Worm (Caenorhabditis elegans): ENCODE data around the gene ctsa-3.1.

- TF ChIP-seq T22C8.4 (GFP tag; IDR thresholded peaks at IDR 0.05) (no peak), flt-1 (GFP tag; IDR thresholded peaks at IDR 0.05) (no peak), ztf-23 (GFP tag; IDR thresholded peaks at IDR 0.05) (no peak), tab-1 (GFP tag; IDR thresholded peaks at IDR 0.05) (no peak), cog-1 (tag; optimal IDR thresholded peaks at IDR 0.05) (no peak), ref-1 (GFP tag; conservative IDR thresholded peaks at IDR 0.05) (no peak)
Measured at ce11 chrII:7205388-7205787, 27.3 kb upstream of the ctsa-3.1 start, which contains the start of gene srd-59.
